Fruit fly (Drosophila melanogaster): ENCODE results near the gene CG2604.

The CG2604 gene

DNA sequence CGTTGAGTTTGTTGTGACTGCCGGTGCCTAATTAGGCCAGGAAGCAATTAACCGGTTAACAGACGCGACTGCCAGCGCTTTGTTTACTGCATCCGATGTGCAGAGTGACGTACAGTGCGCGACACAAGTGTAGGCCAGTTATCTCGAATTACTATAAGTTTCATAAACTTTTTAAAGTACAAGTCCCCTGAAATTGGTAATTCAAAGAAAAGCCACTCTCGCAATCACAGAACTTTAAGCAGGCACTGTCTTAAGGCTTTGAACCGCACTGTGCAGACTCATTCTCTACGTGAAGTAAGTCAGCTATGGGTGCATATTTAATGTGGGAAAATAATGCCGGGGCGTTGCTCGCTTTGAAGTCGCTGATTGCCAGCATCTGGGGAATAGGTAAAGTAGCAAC lies 13.7 kb downstream of the CG2604 start (continued):
- TF ChIP-seq sug (tag; optimal IDR thresholded peaks at IDR 0.05) = no peak
- TF ChIP-seq peb (GFP tag; IDR thresholded peaks at IDR 0.05) = 0 out of 2 replicates have a peak, but pooled peaks have one; percentile 9
- TF ChIP-seq yki (optimal IDR thresholded peaks at IDR 0.05) = no peak
- peak; percentile 26 for TF ChIP-seq CG30403 (GFP tag; optimal IDR thresholded peaks at IDR 0.05)
- no peak for TF ChIP-seq Lim3 (GFP tag; IDR thresholded peaks at IDR 0.05)
- TF ChIP-seq br (optimal IDR thresholded peaks at IDR 0.05) = no peak
- TF ChIP-seq Xrp1 (GFP tag; IDR thresholded peaks at IDR 0.05) = peak; percentile 52; the same call in 1 of the 2 replicates
- no peak for TF ChIP-seq ap (GFP tag; IDR thresholded peaks at IDR 0.05)
- peak; percentile 15 for TF ChIP-seq CG8924 (tag; optimal IDR thresholded peaks at IDR 0.05)
- TF ChIP-seq Dbx (GFP tag; IDR thresholded peaks at IDR 0.05) = no peak
- no peak for TF ChIP-seq Nf-YB (GFP tag; optimal IDR thresholded peaks at IDR 0.05)
- no peak; the same call in 1 of the 3 replicates for TF ChIP-seq B-H1 (GFP tag; IDR thresholded peaks at IDR 0.05)
- no peak for TF ChIP-seq pzg (GFP tag; optimal IDR thresholded peaks at IDR 0.05)
- no peak for TF ChIP-seq mld (GFP tag; IDR thresholded peaks at IDR 0.05; ENCODE audit: partially characterized antibody)
- peak; percentile 59 for TF ChIP-seq nom (GFP tag; optimal IDR thresholded peaks at IDR 0.05)
- no peak for TF ChIP-seq CG14667 (GFP tag; IDR thresholded peaks at IDR 0.05)
- no peak for TF ChIP-seq CG7556 (GFP tag; optimal IDR thresholded peaks at IDR 0.05)
- TF ChIP-seq HHEX (GFP tag; optimal IDR thresholded peaks at IDR 0.05) = no peak
- no peak for TF ChIP-seq CG7357 (GFP tag; IDR thresholded peaks at IDR 0.05)
- peak; percentile 23 for TF ChIP-seq CoRest (tag; optimal IDR thresholded peaks at IDR 0.05)
- no peak for TF ChIP-seq CG17912 (GFP tag; optimal IDR thresholded peaks at IDR 0.05)
- no peak for TF ChIP-seq CG34422 (GFP tag; IDR thresholded peaks at IDR 0.05)
- no peak for TF ChIP-seq nau (GFP tag; optimal IDR thresholded peaks at IDR 0.05)
- no peak for TF ChIP-seq gro (GFP tag; optimal IDR thresholded peaks at IDR 0.05)
- peak; percentile 40 for TF ChIP-seq tap (tag; optimal IDR thresholded peaks at IDR 0.05)
- TF ChIP-seq her (GFP tag; optimal IDR thresholded peaks at IDR 0.05) = no peak
- no peak for TF ChIP-seq CG10654 (GFP tag; optimal IDR thresholded peaks at IDR 0.05)
- TF ChIP-seq tll (GFP tag; optimal IDR thresholded peaks at IDR 0.05) = no peak
- TF ChIP-seq pum (GFP tag; optimal IDR thresholded peaks at IDR 0.05) = peak; percentile 32
- TF ChIP-seq Rx (GFP tag; IDR thresholded peaks at IDR 0.05) = 0 out of 2 replicates have a peak, but pooled peaks have one; percentile 51
- TF ChIP-seq CG34376 (GFP tag; optimal IDR thresholded peaks at IDR 0.05) = no peak
- TF ChIP-seq da (GFP tag; optimal IDR thresholded peaks at IDR 0.05) = no peak
- TF ChIP-seq bsh (GFP tag; optimal IDR thresholded peaks at IDR 0.05) = peak; percentile 73 to 77
- no peak for TF ChIP-seq MTF-1 (GFP tag; optimal IDR thresholded peaks at IDR 0.05; ENCODE audit: borderline replicate concordance)
- TF ChIP-seq Hmr (GFP tag; optimal IDR thresholded peaks at IDR 0.05) = no peak
- TF ChIP-seq aop (GFP tag; IDR thresholded peaks at IDR 0.05) = no peak
- no peak for TF ChIP-seq kah (GFP tag; optimal IDR thresholded peaks at IDR 0.05)
- no peak for TF ChIP-seq CG7745 (tag; optimal IDR thresholded peaks at IDR 0.05)
- peak; percentile 32 for TF ChIP-seq dmrt11E (tag; optimal IDR thresholded peaks at IDR 0.05)
- TF ChIP-seq CG11093 (GFP tag; IDR thresholded peaks at IDR 0.05) = 0 out of 3 replicates have a peak, but pooled peaks have one; percentile 11
- TF ChIP-seq kay (GFP tag; optimal IDR thresholded peaks at IDR 0.05) = no peak
- TF ChIP-seq CG13424 (tag; optimal IDR thresholded peaks at IDR 0.05) = peak; percentile 4
- TF ChIP-seq CG6854 (GFP tag; optimal IDR thresholded peaks at IDR 0.05) = no peak
- TF ChIP-seq CG1603 (tag; optimal IDR thresholded peaks at IDR 0.05) = peak; percentile 70
- no peak for TF ChIP-seq HmgZ (tag; optimal IDR thresholded peaks at IDR 0.05)
- TF ChIP-seq zfh1 (GFP tag; IDR thresholded peaks at IDR 0.05) = peak; percentile 58; the same call in 1 of the 3 replicates
- TF ChIP-seq E2f2 (GFP tag; IDR thresholded peaks at IDR 0.05) = no peak
- peak; percentile 66 for TF ChIP-seq fd96Cb (tag; optimal IDR thresholded peaks at IDR 0.05)
- no peak for TF ChIP-seq NK7.1 (GFP tag; optimal IDR thresholded peaks at IDR 0.05)
- no peak for TF ChIP-seq dan (GFP tag; IDR thresholded peaks at IDR 0.05)
- TF ChIP-seq CG14050 (GFP tag; IDR thresholded peaks at IDR 0.05) = peak; percentile 33; the same call in 2 of the 3 replicates
- TF ChIP-seq Nf-YA (GFP tag; IDR thresholded peaks at IDR 0.05) = peak; percentile 12; the same call in 1 of the 2 replicates
